Worm (Caenorhabditis elegans): Measurements from ENCODE around the gene col-105.

The col-105 gene

ce11 chrIV:1390102-1390501 is 31.1 kb upstream of the col-105 start:
- TF ChIP-seq B0035.1 (tag; optimal IDR thresholded peaks at IDR 0.05) (no peak), Y53G8AR.9 (GFP tag; conservative IDR thresholded peaks at IDR 0.05) (no peak), cebp-1 (GFP tag; IDR thresholded peaks at IDR 0.05) (no peak), cebp-1 (tag; optimal IDR thresholded peaks at IDR 0.05) (no peak), B0261.1 (tag; optimal IDR thresholded peaks at IDR 0.05) (peak; percentile 47), F22D6.2 (tag; optimal IDR thresholded peaks at IDR 0.05) (no peak), athp-1 (tag; optimal IDR thresholded peaks at IDR 0.05) (no peak), rec-8 (tag; optimal IDR thresholded peaks at IDR 0.05) (no peak), Y95B8A.8 (GFP tag; IDR thresholded peaks at IDR 0.05) (no peak), rpc-1 (optimal IDR thresholded peaks at IDR 0.05) (peak; percentile 40), rpc-1 (tag; optimal IDR thresholded peaks at IDR 0.05) (peak; percentile 70), fkh-3 (tag; optimal IDR thresholded peaks at IDR 0.05) (no peak), tbp1 (GFP tag; optimal IDR thresholded peaks at IDR 0.05) (peak; percentile 80), lin-26 (GFP tag; IDR thresholded peaks at IDR 0.05) (peak; percentile 38; the same call in 1 of the 2 replicates), madf-8 (GFP tag; conservative IDR thresholded peaks at IDR 0.05) (no peak), lsl-1 (GFP tag; optimal IDR thresholded peaks at IDR 0.05) (no peak), mcd-1 (GFP tag; IDR thresholded peaks at IDR 0.05) (no peak), ZK185.1 (tag; optimal IDR thresholded peaks at IDR 0.05; ENCODE audit: poor library complexity, severe bottlenecking) (no peak)

DNA sequence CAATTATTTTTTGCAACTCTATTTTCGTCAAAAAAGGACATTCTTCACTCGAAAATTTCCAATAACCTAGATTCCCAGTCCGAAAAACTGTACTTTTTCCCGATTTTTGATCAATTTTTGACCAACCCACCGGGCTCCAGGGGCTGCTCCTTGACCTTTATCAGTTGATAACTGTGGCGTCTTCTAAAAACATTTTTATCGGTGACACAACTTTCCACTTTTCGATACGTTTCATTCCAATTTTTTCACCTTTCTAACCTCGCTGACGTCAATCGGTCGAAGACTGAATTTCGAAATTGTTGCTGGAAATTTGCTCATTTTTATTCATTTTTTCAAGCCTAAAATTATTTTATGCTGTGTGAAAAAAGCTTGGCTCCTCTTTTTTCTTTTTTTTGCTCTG is 30.6 kb upstream of the col-105 start:
- TF ChIP-seq nhr-27 (tag; optimal IDR thresholded peaks at IDR 0.05) (no peak), T26A5.8 (tag; optimal IDR thresholded peaks at IDR 0.05) (no peak), nhr-80 (tag; optimal IDR thresholded peaks at IDR 0.05) (peak; percentile 58), ceh-58 (GFP tag; IDR thresholded peaks at IDR 0.05) (no peak), madf-8 (GFP tag; conservative IDR thresholded peaks at IDR 0.05) (no peak), cebp-1 (GFP tag; IDR thresholded peaks at IDR 0.05) (no peak), cebp-1 (tag; optimal IDR thresholded peaks at IDR 0.05) (peak; percentile 38), ztf-25 (GFP tag; IDR thresholded peaks at IDR 0.05) (no peak), ztf-28 (GFP tag; IDR thresholded peaks at IDR 0.05) (0 out of 2 replicates have a peak, but pooled peaks have one; percentile 5), akir-1 (GFP tag; optimal IDR thresholded peaks at IDR 0.05) (no peak)

- TF ChIP-seq hlh-12 (tag; optimal IDR thresholded peaks at IDR 0.05): no peak
- no peak for TF ChIP-seq ztf-25 (GFP tag; IDR thresholded peaks at IDR 0.05)
- TF ChIP-seq C06A6.2 (GFP tag; conservative IDR thresholded peaks at IDR 0.05): no peak
Observed at ce11 chrIV:1389021-1389420, 30.0 kb upstream of the col-105 start.

- TF ChIP-seq mcd-1 (GFP tag; IDR thresholded peaks at IDR 0.05) (peak; percentile 62), F39B2.1 (GFP tag; IDR thresholded peaks at IDR 0.05) (peak; percentile 56; the same call in 1 of the 2 replicates), T07F8.4 (tag; optimal IDR thresholded peaks at IDR 0.05) (peak; percentile 1), rpc-1 (optimal IDR thresholded peaks at IDR 0.05) (peak; percentile 59), rpc-1 (tag; optimal IDR thresholded peaks at IDR 0.05) (peak; percentile 75), lin-35 (GFP tag; optimal IDR thresholded peaks at IDR 0.05) (peak in 1 of 3 experiments; percentile 46), dox-1 (GFP tag; IDR thresholded peaks at IDR 0.05) (peak; percentile 66), ceh-100 (GFP tag; IDR thresholded peaks at IDR 0.05) (peak; percentile 43; the same call in 1 of the 2 replicates), nhr-120 (GFP tag; IDR thresholded peaks at IDR 0.05) (no peak), Y95B8A.8 (GFP tag; IDR thresholded peaks at IDR 0.05) (peak; percentile 54; the same call in 1 of the 2 replicates), F49E8.2 (tag; optimal IDR thresholded peaks at IDR 0.05; ENCODE audit: insufficient read depth) (no peak), chd-7 (tag; optimal IDR thresholded peaks at IDR 0.05) (peak; percentile 2), lsy-27 (tag; optimal IDR thresholded peaks at IDR 0.05; ENCODE audit: borderline replicate concordance, insufficient read depth) (no peak), ceh-27 (GFP tag; optimal IDR thresholded peaks at IDR 0.05) (peak; percentile 46), nfya-2 (GFP tag; IDR thresholded peaks at IDR 0.05) (no peak), sdz-38 (tag; optimal IDR thresholded peaks at IDR 0.05) (no peak), snpc-1.3 (tag; optimal IDR thresholded peaks at IDR 0.05; ENCODE audit: insufficient read depth) (peak; percentile 11), lin-26 (GFP tag; IDR thresholded peaks at IDR 0.05) (peak; percentile 70), lin-54 (GFP tag; optimal IDR thresholded peaks at IDR 0.05) (peak; percentile 18), somi-1 (GFP tag; optimal IDR thresholded peaks at IDR 0.05) (peak; percentile 45), sptf-2 (GFP tag; optimal IDR thresholded peaks at IDR 0.05) (no peak), hmg-1.2 (GFP tag; IDR thresholded peaks at IDR 0.05) (peak; percentile 74)
Observed at ce11 chrIV:1388079-1388478, 29.1 kb upstream of the col-105 start.
